Fruit fly (Drosophila melanogaster): ENCODE results near the gene ush.

Gene ush

DNA sequence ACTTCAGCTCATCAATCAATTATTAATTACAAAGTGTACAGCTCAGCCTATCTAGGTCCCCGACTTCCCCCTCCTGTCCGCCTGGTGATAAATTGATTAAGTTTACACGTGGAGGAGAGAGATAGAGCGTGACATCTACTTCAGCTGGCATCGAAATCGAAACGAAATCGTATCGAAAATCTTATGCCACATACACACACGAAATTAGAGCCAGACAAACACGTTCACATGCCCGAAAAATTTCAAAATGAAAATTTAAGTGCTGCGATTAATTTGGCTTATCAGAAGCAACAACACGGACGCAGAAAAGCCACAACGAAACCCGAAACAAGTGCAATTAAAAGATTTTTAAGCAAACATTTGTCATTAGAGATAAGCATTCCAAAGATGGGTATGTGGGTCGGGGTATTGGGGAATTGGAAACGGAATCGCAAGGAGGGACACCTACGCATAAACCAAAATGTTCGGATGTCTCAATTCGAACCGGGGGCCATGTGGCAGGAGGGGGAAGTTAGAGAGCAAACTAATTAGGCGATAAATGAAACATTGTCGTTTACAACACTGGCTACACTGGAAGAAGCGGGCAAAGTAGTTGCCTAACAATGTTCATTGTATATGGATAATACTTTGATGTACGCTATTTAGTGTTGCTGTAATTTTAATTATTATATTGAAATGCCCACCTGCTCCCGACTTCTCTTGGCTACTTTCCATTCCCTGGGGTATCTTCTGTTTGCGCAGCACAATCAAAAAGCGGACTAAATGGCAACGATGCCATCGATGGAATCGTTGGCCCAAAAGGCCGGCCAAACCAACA lies 21.8 kb downstream of the ush start (continued):
- TF ChIP-seq CG17186 (GFP tag; optimal IDR thresholded peaks at IDR 0.05) = no peak
- no peak for TF ChIP-seq CG4707 (GFP tag; optimal IDR thresholded peaks at IDR 0.05)
- peak; percentile 24 for TF ChIP-seq CG18599 (GFP tag; optimal IDR thresholded peaks at IDR 0.05)
- TF ChIP-seq CG30403 (GFP tag; optimal IDR thresholded peaks at IDR 0.05) = peak; percentile 11
- no peak for TF ChIP-seq MESR4 (GFP tag; optimal IDR thresholded peaks at IDR 0.05)
- TF ChIP-seq CG10431 (GFP tag; optimal IDR thresholded peaks at IDR 0.05) = no peak
- no peak for TF ChIP-seq CG13424 (tag; optimal IDR thresholded peaks at IDR 0.05)
- peak; percentile 9 for TF ChIP-seq CoRest (tag; optimal IDR thresholded peaks at IDR 0.05)
- TF ChIP-seq CG7987 (GFP tag; optimal IDR thresholded peaks at IDR 0.05) = no peak
- no peak for TF ChIP-seq CG7271 (tag; optimal IDR thresholded peaks at IDR 0.05)
- TF ChIP-seq CG33557 (GFP tag; optimal IDR thresholded peaks at IDR 0.05) = no peak
- no peak for TF ChIP-seq Fer3 (tag; optimal IDR thresholded peaks at IDR 0.05)
- no peak for TF ChIP-seq tin (GFP tag; optimal IDR thresholded peaks at IDR 0.05)
- no peak for TF ChIP-seq NFAT (GFP tag; IDR thresholded peaks at IDR 0.05)
- TF ChIP-seq CG17568 (GFP tag; optimal IDR thresholded peaks at IDR 0.05) = no peak
- TF ChIP-seq CG8290 (GFP tag; optimal IDR thresholded peaks at IDR 0.05) = no peak
- TF ChIP-seq CG8290 (tag; optimal IDR thresholded peaks at IDR 0.05) = no peak
- no peak for TF ChIP-seq jing (GFP tag; optimal IDR thresholded peaks at IDR 0.05)
- no peak for TF ChIP-seq CG10366 (GFP tag; IDR thresholded peaks at IDR 0.05)
- TF ChIP-seq Neu2 (GFP tag; optimal IDR thresholded peaks at IDR 0.05; ENCODE audit: borderline replicate concordance) = no peak
- no peak for TF ChIP-seq CG1832 (GFP tag; optimal IDR thresholded peaks at IDR 0.05)
- no peak for TF ChIP-seq CG2678 (tag; optimal IDR thresholded peaks at IDR 0.05)
- no peak for TF ChIP-seq onecut (GFP tag; IDR thresholded peaks at IDR 0.05)
- TF ChIP-seq Asciz (GFP tag; optimal IDR thresholded peaks at IDR 0.05) = no peak
- no peak for TF ChIP-seq sim (GFP tag; IDR thresholded peaks at IDR 0.05)
- no peak for TF ChIP-seq CG17612 (GFP tag; IDR thresholded peaks at IDR 0.05)
- no peak for TF ChIP-seq fd102C (GFP tag; optimal IDR thresholded peaks at IDR 0.05)
- TF ChIP-seq Gsc (GFP tag; IDR thresholded peaks at IDR 0.05) = no peak
- TF ChIP-seq chm (GFP tag; IDR thresholded peaks at IDR 0.05) = no peak
- TF ChIP-seq da (GFP tag; optimal IDR thresholded peaks at IDR 0.05) = no peak
- TF ChIP-seq Oaz (GFP tag; IDR thresholded peaks at IDR 0.05) = no peak
- no peak for TF ChIP-seq CG17912 (GFP tag; optimal IDR thresholded peaks at IDR 0.05)
- TF ChIP-seq CG15696 (tag; optimal IDR thresholded peaks at IDR 0.05) = no peak
- no peak for TF ChIP-seq CG13287 (GFP tag; IDR thresholded peaks at IDR 0.05; ENCODE audit: partially characterized antibody)
- TF ChIP-seq cas (GFP tag; IDR thresholded peaks at IDR 0.05) = no peak
- no peak for TF ChIP-seq Bdp1 (GFP tag; optimal IDR thresholded peaks at IDR 0.05)
- TF ChIP-seq amos (GFP tag; IDR thresholded peaks at IDR 0.05; ENCODE audit: partially characterized antibody) = no peak
- TF ChIP-seq CG6272 (GFP tag; IDR thresholded peaks at IDR 0.05) = no peak
- TF ChIP-seq CG12659 (GFP tag; optimal IDR thresholded peaks at IDR 0.05) = no peak
- TF ChIP-seq CG6689 (GFP tag; IDR thresholded peaks at IDR 0.05) = 0 out of 2 replicates have a peak, but pooled peaks have one; percentile 36
- TF ChIP-seq Max (GFP tag; optimal IDR thresholded peaks at IDR 0.05) = no peak
- TF ChIP-seq Atf3 (GFP tag; optimal IDR thresholded peaks at IDR 0.05) = no peak
- no peak for TF ChIP-seq Usf (GFP tag; optimal IDR thresholded peaks at IDR 0.05)
- no peak for TF ChIP-seq stc (GFP tag; IDR thresholded peaks at IDR 0.05)
- TF ChIP-seq CG17829 (tag; optimal IDR thresholded peaks at IDR 0.05) = no peak
- no peak for TF ChIP-seq chn (GFP tag; optimal IDR thresholded peaks at IDR 0.05)
- TF ChIP-seq CG2202 (tag; optimal IDR thresholded peaks at IDR 0.05) = no peak
- 0 out of 2 replicates have a peak, but pooled peaks have one; percentile 7 for TF ChIP-seq lmd (GFP tag; IDR thresholded peaks at IDR 0.05)
- TF ChIP-seq MTF-1 (GFP tag; optimal IDR thresholded peaks at IDR 0.05; ENCODE audit: borderline replicate concordance) = no peak
- TF ChIP-seq hth (optimal IDR thresholded peaks at IDR 0.05) = no peak

Data from whole organism, embryonic.